Worm (Caenorhabditis elegans) whole organism, L2 larva: Measurements from ENCODE around the gene Y41D4B.14.

Experiments
- ama-1 ChIP-seq: fragments of 150-350 bp; optimal IDR thresholded peaks from 2 replicates; lab custom pipeline; 2018; ENCODE audit warnings: inconsistent platforms
- ceh-16 ChIP-seq: fragments of 150-350 bp; optimal IDR thresholded peaks from 2 replicates; lab custom pipeline; 2014; ENCODE audit warnings: missing biosample characterization, missing genetic modification characterization
- dmd-4 ChIP-seq: sonication (generic microtip); optimal IDR thresholded peaks from 2 replicates; lab custom pipeline; 2017; ENCODE audit warnings: missing biosample characterization, missing genetic modification characterization
- lin-13 ChIP-seq: fragments of 150-350 bp; optimal IDR thresholded peaks from 2 replicates; lab custom pipeline; 2014; ENCODE audit warnings: missing biosample characterization, missing genetic modification reagents, missing genetic modification characterization
- lin-39 ChIP-seq: fragments of 150-350 bp; optimal IDR thresholded peaks from 2 replicates; lab custom pipeline; 2014; ENCODE audit warnings: missing biosample characterization, missing genetic modification reagents, missing genetic modification characterization
- nhr-12 ChIP-seq: fragments of 150-350 bp; optimal IDR thresholded peaks from 2 replicates; lab custom pipeline; 2014; ENCODE audit warnings: missing biosample characterization, missing genetic modification characterization
- nhr-25 ChIP-seq: fragments of 150-350 bp; sonication (generic microtip); optimal IDR thresholded peaks from 3 replicates; lab custom pipeline; 2014; ENCODE audit warnings: missing biosample characterization, missing genetic modification characterization
- nhr-77 ChIP-seq: fragments of 150-350 bp; optimal IDR thresholded peaks from 2 replicates; lab custom pipeline; 2014; ENCODE audit warnings: missing biosample characterization, missing genetic modification characterization
- snpc-4 ChIP-seq: fragments of 150-350 bp; optimal IDR thresholded peaks from 2 replicates; lab custom pipeline; 2014; ENCODE audit warnings: missing biosample characterization, missing genetic modification characterization
- zag-1 ChIP-seq: fragments of 150-350 bp; optimal IDR thresholded peaks from 2 replicates; lab custom pipeline; 2014; ENCODE audit warnings: missing biosample characterization, missing genetic modification characterization
- ztf-4 ChIP-seq: fragments of 150-350 bp; optimal IDR thresholded peaks from 2 replicates; lab custom pipeline; 2014; ENCODE audit warnings: missing biosample characterization, missing genetic modification characterization

- TF ChIP-seq ama-1 (no peak), nhr-25 (no peak), lin-39 (tag; lab: Kevin White, UChicago) (no peak), nhr-77 (no peak), zag-1 (tag; lab: Kevin White, UChicago) (no peak), dmd-4 (tag; lab: Kevin White, UChicago) (no peak), ceh-16 (tag; lab: Kevin White, UChicago) (no peak), snpc-4 (no peak), nhr-12 (tag; lab: Kevin White, UChicago) (no peak), ztf-4 (no peak), lin-13 (no peak)
Observed at ce11 chrIV:1550131-1550530, 26.7 kb upstream of the Y41D4B.14 start, which contains the start of gene C34H4.5.
